Worm (Caenorhabditis elegans): ENCODE results near the gene maa-1.

Gene maa-1

ce11 chrIII:11870009-11870408, 47.7 kb upstream of the maa-1 start (continued):
- TF ChIP-seq hif-1 (tag; optimal IDR thresholded peaks at IDR 0.05) (peak in 1 of 2 experiments; percentile 90), nhr-6 (tag; optimal IDR thresholded peaks at IDR 0.05) (peak; percentile 91), lin-1 (GFP tag; IDR thresholded peaks at IDR 0.05) (0 out of 2 replicates have a peak, but pooled peaks have one; percentile 36), dve-1 (tag; optimal IDR thresholded peaks at IDR 0.05; ENCODE audit: insufficient read depth) (peak; percentile 91), zag-1 (tag; optimal IDR thresholded peaks at IDR 0.05) (no peak), sdz-12 (GFP tag; optimal IDR thresholded peaks at IDR 0.05) (no peak), nhr-48 (tag; optimal IDR thresholded peaks at IDR 0.05) (peak; percentile 25), daf-16 (GFP tag; optimal IDR thresholded peaks at IDR 0.05) (peak; percentile 40 to 88), daf-16 (tag; optimal IDR thresholded peaks at IDR 0.05) (peak; percentile 99), aha-1 (tag) (no peak), lin-29 (GFP tag; IDR thresholded peaks at IDR 0.05) (no peak), skn-1 (tag; optimal IDR thresholded peaks at IDR 0.05) (no peak), tag-97 (GFP tag; IDR thresholded peaks at IDR 0.05) (no peak), rbr-2 (tag; optimal IDR thresholded peaks at IDR 0.05) (peak; percentile 83), dpl-1 (GFP tag; optimal IDR thresholded peaks at IDR 0.05) (peak; percentile 75), daf-19 (GFP tag; conservative IDR thresholded peaks at IDR 0.05) (no peak), ces-1 (GFP tag; optimal IDR thresholded peaks at IDR 0.05) (no peak), egl-27 (tag; optimal IDR thresholded peaks at IDR 0.05) (no peak), fos-1 (tag; optimal IDR thresholded peaks at IDR 0.05) (no peak), R02D3.7 (tag; optimal IDR thresholded peaks at IDR 0.05) (no peak), php-3 (GFP tag; IDR thresholded peaks at IDR 0.05) (0 out of 2 replicates have a peak, but pooled peaks have one; percentile 38), lin-38 (GFP tag; IDR thresholded peaks at IDR 0.05) (peak; percentile 74), ceh-62 (tag; optimal IDR thresholded peaks at IDR 0.05) (no peak), set-16 (GFP tag; IDR thresholded peaks at IDR 0.05) (peak; percentile 21; the same call in 1 of the 2 replicates), ZK546.5 (tag; optimal IDR thresholded peaks at IDR 0.05) (no peak)

ce11 chrIII:11869231-11869912, 47.0 kb upstream of the maa-1 start, which contains the start of gene taf-12:
Gene taf-12 (minus strand): TSS chrIII:11869281.
- peak; percentile 61 for TF ChIP-seq unc-130 (GFP tag; optimal IDR thresholded peaks at IDR 0.05)
- TF ChIP-seq lin-38 (GFP tag; IDR thresholded peaks at IDR 0.05): 0 out of 2 replicates have a peak, but pooled peaks have one; percentile 25
- peak; percentile 92 for TF ChIP-seq F49E8.2 (tag; optimal IDR thresholded peaks at IDR 0.05; ENCODE audit: borderline replicate concordance)
- no peak for TF ChIP-seq spr-3 (GFP tag; optimal IDR thresholded peaks at IDR 0.05)

ce11 chrIII:11866127-11866526, 43.8 kb upstream of the maa-1 start:
- TF ChIP-seq ceh-20 (GFP tag; IDR thresholded peaks at IDR 0.05) (no peak), nhr-48 (tag; optimal IDR thresholded peaks at IDR 0.05) (no peak), ceh-44 (GFP tag; IDR thresholded peaks at IDR 0.05) (no peak), daf-8 (GFP tag; IDR thresholded peaks at IDR 0.05) (no peak), lir-3 (tag; optimal IDR thresholded peaks at IDR 0.05) (no peak), zag-1 (tag; optimal IDR thresholded peaks at IDR 0.05) (no peak), daf-12 (tag; optimal IDR thresholded peaks at IDR 0.05) (no peak), nhr-25 (tag; optimal IDR thresholded peaks at IDR 0.05; ENCODE audit: borderline replicate concordance, insufficient read depth) (no peak), dmd-8 (GFP tag; IDR thresholded peaks at IDR 0.05) (no peak), zfp-2 (tag; optimal IDR thresholded peaks at IDR 0.05) (no peak), R02D3.7 (tag; optimal IDR thresholded peaks at IDR 0.05) (no peak), aly-2 (tag; optimal IDR thresholded peaks at IDR 0.05) (no peak), duxl-1 (tag; optimal IDR thresholded peaks at IDR 0.05; ENCODE audit: poor library complexity) (no peak), attf-4 (tag; optimal IDR thresholded peaks at IDR 0.05) (no peak), Y48G9A.11 (GFP tag; IDR thresholded peaks at IDR 0.05) (no peak), ctbp-1 (GFP tag; IDR thresholded peaks at IDR 0.05) (no peak), F49E8.2 (tag; optimal IDR thresholded peaks at IDR 0.05; ENCODE audit: borderline replicate concordance) (no peak), lin-39 (tag; optimal IDR thresholded peaks at IDR 0.05) (no peak)

Data from whole organism, L4 larva.